Fruit fly (Drosophila melanogaster) S2 (cell line): ENCODE results near the gene CG31661.

ENCODE experiments used
- CG8478 ChIP-seq: fragments of >200 bp; optimal IDR thresholded peaks from 2 replicates; lab custom pipeline; 2018
- CTCF ChIP-seq, 2 experiments: fragments of >200 bp; optimal IDR thresholded peaks; 2 replicates each; lab custom pipeline; 2018

dm6 chr2L:1470009-1470408 lies 27.0 kb upstream of the CG31661 start:
- TF ChIP-seq CG8478 (no peak), CTCF (optimal IDR thresholded peaks at IDR 0.05; lab: Kevin White, UChicago) (no peak)
